Worm (Caenorhabditis elegans) whole organism, L1 larva: ENCODE results near the gene srlf-17.

Source experiments
- C04F5.9 ChIP-seq: sonication (generic microtip); optimal IDR thresholded peaks from 2 replicates; lab custom pipeline; 2016; ENCODE audit warnings: missing genetic modification characterization, missing compliant biosample characterization
- C16A3.4 ChIP-seq: fragments of 150-350 bp; optimal IDR thresholded peaks from 2 replicates; lab custom pipeline; 2014; ENCODE audit warnings: missing biosample characterization, missing genetic modification characterization
- aly-2 ChIP-seq: fragments of 150-350 bp; optimal IDR thresholded peaks from 2 replicates; lab custom pipeline; 2014; ENCODE audit warnings: missing biosample characterization, missing genetic modification characterization
- ama-1 ChIP-seq: fragments of 150-350 bp; optimal IDR thresholded peaks from 2 replicates; lab custom pipeline; 2014
- blmp-1 ChIP-seq: fragments of 150-350 bp; optimal IDR thresholded peaks from 2 replicates; lab custom pipeline; 2014; ENCODE audit warnings: missing biosample characterization, missing genetic modification characterization
- ces-1 ChIP-seq: fragments of 150-350 bp; optimal IDR thresholded peaks from 2 replicates; lab custom pipeline; 2014; ENCODE audit warnings: missing biosample characterization, missing genetic modification reagents, missing genetic modification characterization
- efl-1 ChIP-seq, 4 experiments: fragments of 150-350 bp; optimal IDR thresholded peaks in 3 of 4; peaks in 1 of 4; 1 replicate in 1 of 4; 2 replicates in 3 of 4; lab custom pipeline; 2014; ENCODE audit warnings: missing biosample characterization in 2 of 4, missing genetic modification characterization in 2 of 4, missing genetic modification reagents in 2 of 4
- efl-3 ChIP-seq: fragments of 200-800 bp; sonication (Bioruptor generic); optimal IDR thresholded peaks from 2 replicates; lab custom pipeline; 2018; ENCODE audit warnings: mild to moderate bottlenecking, missing genetic modification characterization, missing compliant biosample characterization
- egl-27 ChIP-seq, 2 experiments: fragments of 150-350 bp in 1 of 2; sonication (generic microtip); optimal IDR thresholded peaks; 3 replicates each; lab custom pipeline; 2017 to 2018; ENCODE audit warnings: missing biosample characterization in 2 of 2, missing genetic modification characterization in 2 of 2, missing genetic modification reagents in 2 of 2
- fkh-10 ChIP-seq: sonication (generic microtip); optimal IDR thresholded peaks from 2 replicates; lab custom pipeline; 2017; ENCODE audit warnings: missing biosample characterization, missing genetic modification reagents, missing genetic modification characterization
- fkh-4 ChIP-seq: sonication (generic microtip); optimal IDR thresholded peaks from 2 replicates; lab custom pipeline; 2016; ENCODE audit warnings: missing compliant biosample characterization, missing genetic modification characterization, borderline replicate concordance
- fkh-8 ChIP-seq: sonication (generic microtip); optimal IDR thresholded peaks from 2 replicates; lab custom pipeline; 2016; ENCODE audit warnings: mild to moderate bottlenecking, missing genetic modification characterization, missing compliant biosample characterization
- fos-1 ChIP-seq: fragments of 150-350 bp; optimal IDR thresholded peaks from 2 replicates; lab custom pipeline; 2014; ENCODE audit warnings: missing biosample characterization, missing genetic modification characterization
- grh-1 ChIP-seq: fragments of 200-800 bp; sonication (Bioruptor generic); IDR thresholded peaks from 2 replicates; pipeline ENCODE4 v1.3.6; 2022; ENCODE audit warnings: missing genetic modification reagents, missing genetic modification characterization, missing compliant biosample characterization
- hlh-4 ChIP-seq: sonication (generic microtip); optimal IDR thresholded peaks from 2 replicates; lab custom pipeline; 2016; ENCODE audit warnings: mild to moderate bottlenecking, missing genetic modification characterization, missing compliant biosample characterization
- hpl-2 ChIP-seq: fragments of 150-350 bp; optimal IDR thresholded peaks from 2 replicates; lab custom pipeline; 2014; ENCODE audit warnings: missing biosample characterization, missing genetic modification reagents, missing genetic modification characterization
- irx-1 ChIP-seq: sonication (generic microtip); optimal IDR thresholded peaks from 2 replicates; lab custom pipeline; 2016; ENCODE audit warnings: missing genetic modification characterization, missing compliant biosample characterization
- jun-1 ChIP-seq: fragments of 150-350 bp; optimal IDR thresholded peaks from 2 replicates; lab custom pipeline; 2014; ENCODE audit warnings: missing biosample characterization, missing genetic modification reagents, missing genetic modification characterization
- lin-13 ChIP-seq: fragments of 150-350 bp; optimal IDR thresholded peaks from 2 replicates; lab custom pipeline; 2014; ENCODE audit warnings: missing biosample characterization, missing genetic modification reagents, missing genetic modification characterization
- lin-14 ChIP-seq: fragments of 200-800 bp; sonication (Bioruptor generic); optimal IDR thresholded peaks from 2 replicates; lab custom pipeline; 2018; ENCODE audit warnings: mild to moderate bottlenecking, missing genetic modification characterization, moderate library complexity, missing compliant biosample characterization
- lin-35 ChIP-seq, 2 experiments: fragments of 150-350 bp; optimal IDR thresholded peaks; 2 replicates each; lab custom pipeline; 2014; ENCODE audit warnings: missing biosample characterization in 2 of 2, missing genetic modification characterization in 2 of 2, missing genetic modification reagents in 2 of 2
- lir-3 ChIP-seq: sonication (generic microtip); optimal IDR thresholded peaks from 2 replicates; lab custom pipeline; 2016; ENCODE audit warnings: mild to moderate bottlenecking, missing genetic modification characterization, moderate library complexity, missing compliant biosample characterization; ENCODE audit not compliant: poor library complexity
- mef-2 ChIP-seq: fragments of 150-350 bp; optimal IDR thresholded peaks from 2 replicates; lab custom pipeline; 2014; ENCODE audit warnings: missing biosample characterization, missing genetic modification characterization
- nhr-11 ChIP-seq: fragments of 150-350 bp; optimal IDR thresholded peaks from 2 replicates; lab custom pipeline; 2014; ENCODE audit warnings: missing biosample characterization, missing genetic modification characterization
- nhr-20 ChIP-seq: sonication (generic microtip); optimal IDR thresholded peaks from 2 replicates; lab custom pipeline; 2016; ENCODE audit warnings: mild to moderate bottlenecking, missing genetic modification characterization, missing compliant biosample characterization
- nhr-28 ChIP-seq: fragments of 150-350 bp; optimal IDR thresholded peaks from 2 replicates; lab custom pipeline; 2014; ENCODE audit warnings: missing biosample characterization, missing genetic modification characterization
- nhr-47 ChIP-seq: sonication (generic microtip); optimal IDR thresholded peaks from 2 replicates; lab custom pipeline; 2016; ENCODE audit warnings: mild to moderate bottlenecking, missing genetic modification characterization, moderate library complexity, missing compliant biosample characterization
- nhr-76 ChIP-seq: sonication (generic microtip); optimal IDR thresholded peaks from 2 replicates; lab custom pipeline; 2017; ENCODE audit warnings: missing biosample characterization, missing genetic modification characterization
- nhr-77 ChIP-seq: fragments of 150-350 bp; optimal IDR thresholded peaks from 2 replicates; lab custom pipeline; 2014; ENCODE audit warnings: missing biosample characterization, missing genetic modification characterization
- nhr-84 ChIP-seq: sonication (generic microtip); optimal IDR thresholded peaks from 2 replicates; lab custom pipeline; 2017; ENCODE audit warnings: missing biosample characterization, missing genetic modification characterization
- nhr-90 ChIP-seq: sonication (generic microtip); optimal IDR thresholded peaks from 2 replicates; lab custom pipeline; 2016; ENCODE audit warnings: mild to moderate bottlenecking, missing genetic modification characterization, missing compliant biosample characterization; ENCODE audit not compliant: poor library complexity
- pqm-1 ChIP-seq: sonication (generic microtip); optimal IDR thresholded peaks from 3 replicates; lab custom pipeline; 2017; ENCODE audit warnings: missing biosample characterization, missing genetic modification characterization
- rnt-1 ChIP-seq: sonication (generic microtip); optimal IDR thresholded peaks from 2 replicates; lab custom pipeline; 2016; ENCODE audit warnings: mild to moderate bottlenecking, missing genetic modification characterization, moderate library complexity, missing compliant biosample characterization
- skn-1 ChIP-seq: fragments of 150-350 bp; optimal IDR thresholded peaks from 2 replicates; lab custom pipeline; 2014; ENCODE audit warnings: missing biosample characterization, missing genetic modification characterization
- snpc-4 ChIP-seq: fragments of 150-350 bp; optimal IDR thresholded peaks from 2 replicates; lab custom pipeline; 2014; ENCODE audit warnings: missing biosample characterization, missing genetic modification characterization
- snu-23 ChIP-seq: sonication (generic microtip); optimal IDR thresholded peaks from 2 replicates; lab custom pipeline; 2016; ENCODE audit warnings: missing genetic modification characterization, missing compliant biosample characterization
- sox-4 ChIP-seq: sonication (generic microtip); optimal IDR thresholded peaks from 2 replicates; lab custom pipeline; 2016; ENCODE audit warnings: missing genetic modification characterization, missing compliant biosample characterization
- sup-37 ChIP-seq: fragments of 200-800 bp; sonication (Bioruptor generic); optimal IDR thresholded peaks from 2 replicates; lab custom pipeline; 2018; ENCODE audit warnings: mild to moderate bottlenecking, missing genetic modification characterization, missing compliant biosample characterization
- swsn-7 ChIP-seq: sonication (generic microtip); optimal IDR thresholded peaks from 2 replicates; lab custom pipeline; 2016; ENCODE audit warnings: missing genetic modification characterization, missing compliant biosample characterization
- unc-130 ChIP-seq: fragments of 150-350 bp; optimal IDR thresholded peaks from 2 replicates; lab custom pipeline; 2017; ENCODE audit warnings: missing biosample characterization, missing genetic modification characterization, inconsistent platforms
- unc-30 ChIP-seq: sonication (generic microtip); optimal IDR thresholded peaks from 2 replicates; lab custom pipeline; 2017; ENCODE audit warnings: missing biosample characterization, missing genetic modification characterization
- unc-62 ChIP-seq: fragments of 150-350 bp; optimal IDR thresholded peaks from 2 replicates; lab custom pipeline; 2014; ENCODE audit warnings: missing biosample characterization, missing genetic modification reagents, missing genetic modification characterization
- unc-86 ChIP-seq: sonication (generic microtip); optimal IDR thresholded peaks from 2 replicates; lab custom pipeline; 2016; ENCODE audit warnings: missing genetic modification characterization, missing compliant biosample characterization
- vab-15 ChIP-seq: sonication (generic microtip); optimal IDR thresholded peaks from 2 replicates; lab custom pipeline; 2017; ENCODE audit warnings: missing genotype, mild to moderate bottlenecking, missing genetic modification characterization, missing compliant biosample characterization
- xbp-1 ChIP-seq: sonication (generic microtip); optimal IDR thresholded peaks from 2 replicates; lab custom pipeline; 2016; ENCODE audit warnings: missing genetic modification characterization, missing compliant biosample characterization
- zag-1 ChIP-seq: fragments of 150-350 bp; optimal IDR thresholded peaks from 2 replicates; lab custom pipeline; 2014; ENCODE audit warnings: missing biosample characterization, missing genetic modification characterization
- zip-4 ChIP-seq: fragments of 200-800 bp; sonication (Bioruptor generic); optimal IDR thresholded peaks from 2 replicates; lab custom pipeline; 2018; ENCODE audit warnings: mild to moderate bottlenecking, missing genetic modification characterization, moderate library complexity, missing compliant biosample characterization

The srlf-17 gene

ce11 chrIV:11094974-11095373 is 7.5 kb downstream of the srlf-17 start, which contains the start of gene M7.8:
TSS of gene M7.8 (minus strand) at chrIV:11095085.
- TF ChIP-seq vab-15 (tag; lab: Kevin White, UChicago) (no peak), ama-1 (lab: Kevin White, UChicago) (no peak), efl-1 (optimal IDR thresholded peaks at IDR 0.05; lab: Kevin White, UChicago) (no peak), efl-1 (GFP tag; optimal IDR thresholded peaks at IDR 0.05 in 1 of 2; lab: Kevin White, UChicago) (no peak), egl-27 (tag; optimal IDR thresholded peaks at IDR 0.05; lab: Kevin White, UChicago) (no peak), lin-35 (GFP tag; optimal IDR thresholded peaks at IDR 0.05; lab: Kevin White, UChicago) (no peak), mef-2 (tag; lab: Kevin White, UChicago) (no peak), unc-30 (tag; lab: Kevin White, UChicago) (no peak), nhr-11 (tag; lab: Kevin White, UChicago) (no peak), lin-14 (GFP tag; lab: Kevin White, UChicago) (peak; percentile 79), zag-1 (tag; lab: Kevin White, UChicago) (peak; percentile 88), grh-1 (GFP tag; lab: Robert Waterston, UW) (no peak), fkh-4 (tag; lab: Kevin White, UChicago) (no peak), fkh-10 (GFP tag; lab: Kevin White, UChicago) (peak; percentile 78), C04F5.9 (tag; lab: Kevin White, UChicago) (no peak), nhr-20 (no peak), fkh-8 (tag; lab: Kevin White, UChicago) (no peak), fos-1 (tag; lab: Kevin White, UChicago) (no peak), nhr-47 (tag; lab: Kevin White, UChicago) (peak; percentile 18), lir-3 (no peak), hlh-4 (no peak), efl-3 (GFP tag; lab: Kevin White, UChicago) (no peak), rnt-1 (no peak), hpl-2 (GFP tag; lab: Kevin White, UChicago) (no peak), sup-37 (no peak), nhr-90 (tag; lab: Kevin White, UChicago) (no peak), lin-13 (GFP tag; lab: Kevin White, UChicago) (no peak), unc-86 (tag; lab: Kevin White, UChicago) (peak; percentile 41)

ce11 chrIV:11094052-11094451 is 8.5 kb downstream of the srlf-17 start:
- TF ChIP-seq pqm-1 (tag; lab: Kevin White, UChicago): no peak
- TF ChIP-seq hpl-2 (GFP tag; lab: Kevin White, UChicago): no peak
- TF ChIP-seq skn-1 (tag; lab: Kevin White, UChicago): no peak
- TF ChIP-seq nhr-84 (tag; lab: Kevin White, UChicago): no peak
- no peak for TF ChIP-seq snpc-4 (tag; lab: Kevin White, UChicago)
- TF ChIP-seq vab-15 (tag; lab: Kevin White, UChicago): no peak
- no peak for TF ChIP-seq unc-130
- no peak for TF ChIP-seq aly-2 (tag; lab: Kevin White, UChicago)
- TF ChIP-seq, all 84 proteins: peak for 0

- TF ChIP-seq fkh-4 (tag; lab: Kevin White, UChicago): no peak
- no peak for TF ChIP-seq lin-14 (GFP tag; lab: Kevin White, UChicago)
- TF ChIP-seq lin-13 (GFP tag; lab: Kevin White, UChicago): no peak
- no peak for TF ChIP-seq efl-3 (GFP tag; lab: Kevin White, UChicago)
- peak; percentile 54 for TF ChIP-seq blmp-1 (tag; lab: Kevin White, UChicago)
- no peak for TF ChIP-seq mef-2 (tag; lab: Kevin White, UChicago)
- no peak for TF ChIP-seq ces-1
- TF ChIP-seq irx-1 (tag; lab: Kevin White, UChicago): no peak
- TF ChIP-seq swsn-7 (tag; lab: Kevin White, UChicago): no peak
- no peak for TF ChIP-seq fkh-10 (GFP tag; lab: Kevin White, UChicago)
- no peak for TF ChIP-seq nhr-76 (tag; lab: Kevin White, UChicago)
- TF ChIP-seq jun-1 (tag; lab: Kevin White, UChicago): no peak
- TF ChIP-seq snu-23: peak; percentile 32
- no peak for TF ChIP-seq sox-4 (tag; lab: Kevin White, UChicago)
- no peak for TF ChIP-seq nhr-77 (tag; lab: Kevin White, UChicago)
- TF ChIP-seq sup-37: no peak
- TF ChIP-seq nhr-20: peak; percentile 51
- TF ChIP-seq xbp-1 (tag; lab: Kevin White, UChicago): no peak
- no peak for TF ChIP-seq lir-3
- no peak for TF ChIP-seq nhr-11 (tag; lab: Kevin White, UChicago)
- TF ChIP-seq C16A3.4 (tag; lab: Kevin White, UChicago): no peak
- TF ChIP-seq unc-62: no peak
- peak; percentile 12 for TF ChIP-seq nhr-90 (tag; lab: Kevin White, UChicago)
- TF ChIP-seq nhr-28 (tag; lab: Kevin White, UChicago): no peak
- no peak for TF ChIP-seq zip-4 (GFP tag; lab: Kevin White, UChicago)
- no peak for TF ChIP-seq unc-130
- no peak for TF ChIP-seq unc-86 (tag; lab: Kevin White, UChicago)
Observed at ce11 chrIV:11092502-11093080, 9.9 kb downstream of the srlf-17 start, which contains the start of gene bcc-1. TSS of gene bcc-1 (minus strand) at chrIV:11092552.
